Worm (Caenorhabditis elegans) whole organism, L1 larva: ENCODE measurements around the gene mev-1.
A peak's percentile ranks its signal among the peaks of the same experiment; 100 is the strongest.

Experiments used
- F16B12.6 ChIP-seq: fragments of 150-350 bp; optimal IDR thresholded peaks from 2 replicates; lab custom pipeline; 2014; ENCODE audit warnings: missing biosample characterization, missing genetic modification characterization
- alr-1 ChIP-seq: fragments of 200-800 bp; sonication (Bioruptor generic); optimal IDR thresholded peaks from 2 replicates; lab custom pipeline; 2018; ENCODE audit warnings: borderline replicate concordance, mild to moderate bottlenecking, missing genetic modification characterization, missing compliant biosample characterization
- aly-2 ChIP-seq: fragments of 150-350 bp; optimal IDR thresholded peaks from 2 replicates; lab custom pipeline; 2014; ENCODE audit warnings: missing biosample characterization, missing genetic modification characterization
- ama-1 ChIP-seq: fragments of 150-350 bp; optimal IDR thresholded peaks from 2 replicates; lab custom pipeline; 2014
- ceh-82 ChIP-seq, 3 experiments: fragments of 150-350 bp in 1 of 3; sonication (generic microtip) in 2 of 3; optimal IDR thresholded peaks; 2 replicates each; lab custom pipeline; 2014 to 2017; ENCODE audit warnings: missing biosample characterization in 3 of 3, missing genetic modification characterization in 3 of 3
- dsc-1 ChIP-seq: sonication (generic microtip); optimal IDR thresholded peaks from 2 replicates; lab custom pipeline; 2016; ENCODE audit warnings: mild to moderate bottlenecking, missing genetic modification characterization, missing compliant biosample characterization
- efl-1 ChIP-seq, 4 experiments: fragments of 150-350 bp; optimal IDR thresholded peaks in 3 of 4; peaks in 1 of 4; 1 replicate in 1 of 4; 2 replicates in 3 of 4; lab custom pipeline; 2014; ENCODE audit warnings: missing biosample characterization in 2 of 4, missing genetic modification characterization in 2 of 4, missing genetic modification reagents in 2 of 4
- efl-3 ChIP-seq: fragments of 200-800 bp; sonication (Bioruptor generic); optimal IDR thresholded peaks from 2 replicates; lab custom pipeline; 2018; ENCODE audit warnings: mild to moderate bottlenecking, missing genetic modification characterization, missing compliant biosample characterization
- egl-13 ChIP-seq: sonication (generic microtip); optimal IDR thresholded peaks from 2 replicates; lab custom pipeline; 2016; ENCODE audit warnings: missing genotype, missing genetic modification reagents, missing genetic modification characterization, missing compliant biosample characterization
- egl-27 ChIP-seq, 2 experiments: fragments of 150-350 bp in 1 of 2; sonication (generic microtip); optimal IDR thresholded peaks; 3 replicates each; lab custom pipeline; 2017 to 2018; ENCODE audit warnings: missing biosample characterization in 2 of 2, missing genetic modification characterization in 2 of 2, missing genetic modification reagents in 2 of 2
- fkh-10 ChIP-seq: sonication (generic microtip); optimal IDR thresholded peaks from 2 replicates; lab custom pipeline; 2017; ENCODE audit warnings: missing biosample characterization, missing genetic modification reagents, missing genetic modification characterization
- fkh-4 ChIP-seq: sonication (generic microtip); optimal IDR thresholded peaks from 2 replicates; lab custom pipeline; 2016; ENCODE audit warnings: missing compliant biosample characterization, missing genetic modification characterization, borderline replicate concordance
- fkh-8 ChIP-seq: sonication (generic microtip); optimal IDR thresholded peaks from 2 replicates; lab custom pipeline; 2016; ENCODE audit warnings: mild to moderate bottlenecking, missing genetic modification characterization, missing compliant biosample characterization
- lin-13 ChIP-seq: fragments of 150-350 bp; optimal IDR thresholded peaks from 2 replicates; lab custom pipeline; 2014; ENCODE audit warnings: missing biosample characterization, missing genetic modification reagents, missing genetic modification characterization
- lin-14 ChIP-seq: fragments of 200-800 bp; sonication (Bioruptor generic); optimal IDR thresholded peaks from 2 replicates; lab custom pipeline; 2018; ENCODE audit warnings: mild to moderate bottlenecking, missing genetic modification characterization, moderate library complexity, missing compliant biosample characterization
- lir-3 ChIP-seq: sonication (generic microtip); optimal IDR thresholded peaks from 2 replicates; lab custom pipeline; 2016; ENCODE audit warnings: mild to moderate bottlenecking, missing genetic modification characterization, moderate library complexity, missing compliant biosample characterization; ENCODE audit not compliant: poor library complexity
- lsy-2 ChIP-seq, 2 experiments: fragments of 150-350 bp; optimal IDR thresholded peaks; 2 replicates each; lab custom pipeline; 2014; ENCODE audit warnings: missing biosample characterization in 2 of 2, missing genetic modification characterization in 2 of 2
- mab-9 ChIP-seq: fragments of 200-800 bp; sonication (Bioruptor generic); IDR thresholded peaks from 2 replicates; pipeline ENCODE4 v1.3.6; 2022; ENCODE audit warnings: missing genetic modification reagents, missing genetic modification characterization, missing compliant biosample characterization
- mep-1 ChIP-seq: fragments of 150-350 bp; optimal IDR thresholded peaks from 2 replicates; lab custom pipeline; 2014; ENCODE audit warnings: missing biosample characterization, missing genetic modification characterization
- nhr-11 ChIP-seq: fragments of 150-350 bp; optimal IDR thresholded peaks from 2 replicates; lab custom pipeline; 2014; ENCODE audit warnings: missing biosample characterization, missing genetic modification characterization
- nhr-20 ChIP-seq: sonication (generic microtip); optimal IDR thresholded peaks from 2 replicates; lab custom pipeline; 2016; ENCODE audit warnings: mild to moderate bottlenecking, missing genetic modification characterization, missing compliant biosample characterization
- nhr-47 ChIP-seq: sonication (generic microtip); optimal IDR thresholded peaks from 2 replicates; lab custom pipeline; 2016; ENCODE audit warnings: mild to moderate bottlenecking, missing genetic modification characterization, moderate library complexity, missing compliant biosample characterization
- nhr-71 ChIP-seq: sonication (generic microtip); optimal IDR thresholded peaks from 2 replicates; lab custom pipeline; 2016; ENCODE audit warnings: mild to moderate bottlenecking, missing genetic modification characterization, moderate library complexity, missing compliant biosample characterization
- nhr-76 ChIP-seq: sonication (generic microtip); optimal IDR thresholded peaks from 2 replicates; lab custom pipeline; 2017; ENCODE audit warnings: missing biosample characterization, missing genetic modification characterization
- nhr-84 ChIP-seq: sonication (generic microtip); optimal IDR thresholded peaks from 2 replicates; lab custom pipeline; 2017; ENCODE audit warnings: missing biosample characterization, missing genetic modification characterization
- nhr-85 ChIP-seq: sonication (generic microtip); peaks from one replicate; lab custom pipeline; 2016; ENCODE audit warnings: missing genetic modification characterization, inconsistent platforms, missing compliant biosample characterization
- nhr-90 ChIP-seq: sonication (generic microtip); optimal IDR thresholded peaks from 2 replicates; lab custom pipeline; 2016; ENCODE audit warnings: mild to moderate bottlenecking, missing genetic modification characterization, missing compliant biosample characterization; ENCODE audit not compliant: poor library complexity
- pag-3 ChIP-seq: sonication (generic microtip); optimal IDR thresholded peaks from 2 replicates; lab custom pipeline; 2017; ENCODE audit warnings: missing genetic modification characterization, mild to moderate bottlenecking, missing compliant biosample characterization, antibody characterized with exemption, borderline replicate concordance; ENCODE audit not compliant: insufficient read depth
- pax-3 ChIP-seq: fragments of 200-800 bp; sonication (Bioruptor generic); optimal IDR thresholded peaks from 2 replicates; lab custom pipeline; 2018; ENCODE audit warnings: mild to moderate bottlenecking, missing genetic modification characterization, moderate library complexity, missing compliant biosample characterization
- rnt-1 ChIP-seq: sonication (generic microtip); optimal IDR thresholded peaks from 2 replicates; lab custom pipeline; 2016; ENCODE audit warnings: mild to moderate bottlenecking, missing genetic modification characterization, moderate library complexity, missing compliant biosample characterization
- snpc-4 ChIP-seq: fragments of 150-350 bp; optimal IDR thresholded peaks from 2 replicates; lab custom pipeline; 2014; ENCODE audit warnings: missing biosample characterization, missing genetic modification characterization
- snu-23 ChIP-seq: sonication (generic microtip); optimal IDR thresholded peaks from 2 replicates; lab custom pipeline; 2016; ENCODE audit warnings: missing genetic modification characterization, missing compliant biosample characterization
- swsn-7 ChIP-seq: sonication (generic microtip); optimal IDR thresholded peaks from 2 replicates; lab custom pipeline; 2016; ENCODE audit warnings: missing genetic modification characterization, missing compliant biosample characterization
- tbx-2 ChIP-seq: sonication (generic microtip); optimal IDR thresholded peaks from 2 replicates; lab custom pipeline; 2016; ENCODE audit warnings: missing genetic modification characterization, missing compliant biosample characterization
- unc-62 ChIP-seq: fragments of 150-350 bp; optimal IDR thresholded peaks from 2 replicates; lab custom pipeline; 2014; ENCODE audit warnings: missing biosample characterization, missing genetic modification reagents, missing genetic modification characterization
- unc-86 ChIP-seq: sonication (generic microtip); optimal IDR thresholded peaks from 2 replicates; lab custom pipeline; 2016; ENCODE audit warnings: missing genetic modification characterization, missing compliant biosample characterization
- ztf-4 ChIP-seq: fragments of 150-350 bp; optimal IDR thresholded peaks from 2 replicates; lab custom pipeline; 2014; ENCODE audit warnings: missing biosample characterization, missing genetic modification characterization

Gene mev-1

DNA sequence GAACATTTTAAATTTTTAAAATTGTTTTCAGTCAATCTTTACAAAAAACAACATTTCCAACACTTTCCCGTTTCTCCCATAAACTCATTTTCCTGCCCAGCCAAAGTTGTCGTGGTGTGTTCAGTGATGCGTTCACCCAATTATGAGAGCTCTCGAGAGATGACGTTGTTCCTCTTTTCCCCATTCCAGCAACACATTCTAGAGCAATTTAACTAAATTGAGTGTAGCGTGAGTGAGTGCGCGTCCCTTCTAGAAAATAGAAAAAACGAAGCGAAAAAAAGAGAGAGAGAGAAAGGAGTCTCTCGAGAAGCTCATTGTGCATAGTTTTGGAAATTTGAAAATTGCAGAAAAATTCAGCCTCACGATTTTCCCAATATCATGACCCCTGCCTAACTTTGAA, 24.7 kb downstream of the mev-1 start:
- TF ChIP-seq nhr-11 (no peak), nhr-76 (tag; lab: Kevin White, UChicago) (no peak), nhr-85 (tag; lab: Kevin White, UChicago) (no peak), nhr-20 (tag; lab: Kevin White, UChicago) (no peak), egl-27 (tag; optimal IDR thresholded peaks at IDR 0.05; lab: Kevin White, UChicago) (no peak), lsy-2 (tag; optimal IDR thresholded peaks at IDR 0.05; lab: Kevin White, UChicago) (peak in 1 of 2 experiments; percentile 12), alr-1 (no peak), fkh-10 (GFP tag; lab: Kevin White, UChicago) (peak; percentile 22), lin-14 (GFP tag; lab: Kevin White, UChicago) (peak; percentile 68), nhr-71 (peak; percentile 16), efl-3 (GFP tag; lab: Kevin White, UChicago) (no peak)

DNA sequence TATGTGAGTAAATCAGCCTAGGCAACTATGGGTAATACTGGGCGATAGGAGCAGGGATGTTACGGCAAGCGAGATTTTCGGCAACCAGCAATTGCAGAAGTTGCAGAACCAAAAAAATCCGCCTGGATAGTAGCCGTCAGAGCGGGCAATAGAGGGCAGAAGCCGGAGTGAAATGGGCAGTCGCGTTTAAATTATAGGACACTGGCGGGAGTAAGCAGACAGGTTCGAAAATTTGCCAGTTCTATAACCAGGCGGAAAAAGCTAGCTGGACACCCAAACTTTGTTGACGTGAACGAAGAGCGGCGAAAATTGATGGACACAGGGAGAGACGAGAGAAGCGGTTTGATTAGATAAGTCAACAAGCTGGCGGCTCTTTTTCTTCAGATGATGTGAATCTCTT, 25.8 kb downstream of the mev-1 start:
- TF ChIP-seq lin-14 (GFP tag; lab: Kevin White, UChicago): peak; percentile 22
- TF ChIP-seq lin-13 (GFP tag; lab: Kevin White, UChicago): no peak
- peak; percentile 10 for TF ChIP-seq nhr-85 (tag; lab: Kevin White, UChicago)

DNA sequence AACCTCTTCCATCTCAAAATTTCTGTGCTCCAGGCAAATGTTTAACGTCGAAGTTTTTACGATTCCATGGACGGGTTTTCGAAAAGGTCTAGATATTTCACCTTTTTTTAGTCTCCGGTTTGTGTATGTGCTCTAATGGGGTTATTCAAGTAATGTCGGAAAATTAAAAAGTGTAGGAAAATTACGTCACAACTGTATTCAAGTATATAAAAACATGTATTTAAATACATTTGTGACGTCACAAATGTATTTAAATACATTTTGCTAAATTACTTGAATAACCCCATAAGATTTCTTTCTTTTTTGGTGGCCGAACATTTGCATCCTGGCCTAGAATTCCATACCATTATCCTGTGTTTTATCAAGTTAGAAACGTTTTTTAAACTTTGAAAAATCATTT, 27.4 kb downstream of the mev-1 start:
- TF ChIP-seq ztf-4 (tag; lab: Kevin White, UChicago) (no peak), aly-2 (tag; lab: Kevin White, UChicago) (no peak), fkh-4 (tag; lab: Kevin White, UChicago) (no peak), F16B12.6 (tag; lab: Kevin White, UChicago) (no peak), snu-23 (no peak), nhr-90 (tag; lab: Kevin White, UChicago) (no peak), nhr-71 (no peak), ama-1 (lab: Kevin White, UChicago) (no peak)

DNA sequence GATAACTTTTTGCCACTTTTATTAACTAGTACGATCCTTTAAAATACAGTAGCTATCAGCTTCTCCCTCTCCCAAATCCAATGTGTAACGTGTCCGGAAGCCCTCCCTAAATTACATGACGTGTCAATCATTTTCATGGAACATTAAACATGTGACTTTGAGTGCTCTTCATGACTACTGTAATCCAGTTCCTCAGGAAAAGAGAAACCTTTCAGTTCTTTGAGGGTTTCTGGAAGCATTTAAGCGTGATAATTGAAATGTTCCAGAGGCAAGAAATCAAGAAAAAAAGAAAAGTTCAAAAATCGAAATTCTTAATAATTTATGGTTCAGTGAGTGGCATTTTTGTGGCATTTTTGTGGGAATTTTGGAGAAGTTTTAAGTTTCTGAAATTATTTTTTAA, 28.8 kb downstream of the mev-1 start:
- TF ChIP-seq swsn-7 (no peak), lin-14 (GFP tag; lab: Kevin White, UChicago) (no peak), mab-9 (GFP tag; lab: Robert Waterston, UW) (no peak), fkh-8 (peak; percentile 60), lsy-2 (tag; optimal IDR thresholded peaks at IDR 0.05; lab: Kevin White, UChicago) (peak in 1 of 2 experiments; percentile 29), lir-3 (tag; lab: Kevin White, UChicago) (no peak), pax-3 (tag; lab: Kevin White, UChicago) (peak; percentile 12), dsc-1 (tag; lab: Kevin White, UChicago) (peak; percentile 64)

DNA sequence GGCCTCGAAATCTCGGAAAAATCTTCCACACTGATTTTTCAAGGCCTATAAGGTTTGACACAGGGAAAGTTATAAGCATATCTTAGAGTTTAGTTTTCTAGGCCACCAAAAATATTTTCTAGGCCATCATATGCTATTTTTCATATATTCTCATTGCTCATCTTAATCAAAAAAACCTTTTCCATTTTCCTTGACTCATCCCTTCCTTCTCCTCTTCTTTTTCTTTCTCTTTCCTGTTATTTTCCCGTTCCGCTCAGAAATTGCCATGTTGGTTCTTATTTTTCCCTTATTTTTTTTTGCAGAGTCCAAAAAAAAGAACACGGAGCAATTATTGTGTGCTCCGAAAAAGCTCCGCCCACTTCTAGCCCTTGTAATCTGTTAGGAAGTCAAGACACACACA, 30.6 kb downstream of the mev-1 start, which contains the start of gene tbc-8:
tbc-8 (plus strand) TSS at position 301 of the 400 bp plus-strand sequence.
- no peak for TF ChIP-seq pag-3
- no peak for TF ChIP-seq lsy-2 (tag; optimal IDR thresholded peaks at IDR 0.05; lab: Kevin White, UChicago)
- no peak for TF ChIP-seq nhr-84 (tag; lab: Kevin White, UChicago)
- TF ChIP-seq nhr-47: no peak
- no peak for TF ChIP-seq rnt-1 (tag; lab: Kevin White, UChicago)
- TF ChIP-seq tbx-2: no peak

DNA sequence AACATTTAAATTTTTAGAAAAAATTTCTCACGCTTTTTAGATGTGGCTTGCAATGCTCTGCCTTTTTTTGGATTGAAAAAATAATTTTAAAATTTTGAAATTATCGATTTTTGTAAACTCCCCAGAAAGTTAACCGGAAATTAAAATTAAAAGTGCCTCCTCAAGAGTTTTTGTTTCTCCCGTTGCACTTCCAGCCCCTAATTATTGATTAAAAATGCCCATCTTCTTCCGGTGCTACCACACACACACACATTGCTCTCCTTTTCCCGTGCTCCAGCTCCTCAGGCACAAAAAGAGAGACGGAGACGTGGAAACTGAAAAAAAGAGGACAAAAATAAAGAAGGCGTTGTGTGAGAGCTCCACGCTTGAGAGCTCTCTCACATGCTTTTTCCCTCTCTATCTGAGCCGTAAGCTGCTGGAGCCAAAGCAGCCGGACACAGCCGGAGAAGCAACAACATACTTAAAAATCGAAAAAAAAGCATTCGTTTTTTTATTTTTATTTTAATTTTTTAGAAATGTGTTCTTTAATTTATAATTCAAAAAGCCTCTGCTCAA, 33.4 kb downstream of the mev-1 start:
- TF ChIP-seq snpc-4 (tag; lab: Kevin White, UChicago) (no peak), mep-1 (tag; lab: Kevin White, UChicago) (peak; percentile 11), fkh-8 (peak; percentile 69), nhr-47 (peak; percentile 30), swsn-7 (peak; percentile 11), efl-1 (optimal IDR thresholded peaks at IDR 0.05; lab: Kevin White, UChicago) (no peak), efl-1 (GFP tag; optimal IDR thresholded peaks at IDR 0.05 in 1 of 2; lab: Kevin White, UChicago) (peak in 1 of 2 experiments; percentile 85), lsy-2 (tag; optimal IDR thresholded peaks at IDR 0.05; lab: Kevin White, UChicago) (peak in 1 of 2 experiments; percentile 26), unc-86 (tag; lab: Kevin White, UChicago) (peak; percentile 6), ceh-82 (tag; optimal IDR thresholded peaks at IDR 0.05; lab: Kevin White, UChicago) (peak in 1 of 3 experiments; percentile 40), unc-62 (GFP tag; lab: Kevin White, UChicago) (no peak), lin-14 (GFP tag; lab: Kevin White, UChicago) (peak; percentile 58), egl-13 (tag; lab: Kevin White, UChicago) (peak; percentile 27), ztf-4 (tag; lab: Kevin White, UChicago) (no peak)
